Fruit fly (Drosophila melanogaster) whole organism, prepupa: ENCODE results near the gene tj.

Experiments used
- Blimp-1 ChIP-seq: fragments of 200-800 bp; sonication (Bioruptor generic); optimal IDR thresholded peaks from 3 replicates; lab custom pipeline; 2017; ENCODE audit warnings: missing biosample characterization, missing genetic modification characterization, mild to moderate bottlenecking, moderate library complexity, missing genetic modification reagents
- CG10669 ChIP-seq: fragments of 200-800 bp; sonication (Bioruptor generic); optimal IDR thresholded peaks from 3 replicates; lab custom pipeline; 2018; ENCODE audit warnings: missing biosample characterization, mild to moderate bottlenecking, missing genetic modification characterization, moderate library complexity
- CG16779 ChIP-seq: fragments of 200-800 bp; sonication (Bioruptor generic); optimal IDR thresholded peaks from 3 replicates; lab custom pipeline; 2017; ENCODE audit warnings: missing biosample characterization, mild to moderate bottlenecking, missing genetic modification characterization
- CG3919 ChIP-seq: fragments of 200-800 bp; sonication (Bioruptor generic); optimal IDR thresholded peaks from 3 replicates; lab custom pipeline; 2016; ENCODE audit warnings: missing biosample characterization, missing genetic modification characterization
- Hr39 ChIP-seq: fragments of 200-800 bp; sonication (Bioruptor generic); optimal IDR thresholded peaks from 2 replicates; lab custom pipeline; 2016; ENCODE audit warnings: missing biosample characterization, missing genetic modification characterization
- OdsH ChIP-seq: fragments of 200-800 bp; sonication (Bioruptor generic); optimal IDR thresholded peaks from 3 replicates; lab custom pipeline; 2016; ENCODE audit warnings: missing biosample characterization, missing genetic modification characterization
- acj6 ChIP-seq: fragments of 200-800 bp; sonication (Bioruptor generic); optimal IDR thresholded peaks from 3 replicates; lab custom pipeline; 2016; ENCODE audit warnings: missing biosample characterization, missing genetic modification characterization
- salr ChIP-seq, 2 experiments: fragments of 200-800 bp; sonication (Bioruptor generic); optimal IDR thresholded peaks; 3 replicates each; lab custom pipeline; 2016 to 2018; ENCODE audit warnings: missing biosample characterization in 2 of 2, missing genetic modification characterization in 2 of 2, mild to moderate bottlenecking in 1 of 2

dm6 chr2L:19444734-19445140 is 19.3 kb upstream of the tj start, which contains the start of gene Hs2st:
- TF ChIP-seq CG16779 (tag; lab: Kevin White, UChicago) (peak; percentile 64), salr (GFP tag; optimal IDR thresholded peaks at IDR 0.05; lab: Kevin White, UChicago) (peak; percentile 77 to 81), Hr39 (GFP tag; lab: Kevin White, UChicago) (peak; percentile 97), OdsH (GFP tag; lab: Kevin White, UChicago) (peak; percentile 96), acj6 (GFP tag; lab: Kevin White, UChicago) (peak; percentile 95), CG10669 (GFP tag; lab: Kevin White, UChicago) (peak; percentile 81), Blimp-1 (GFP tag; lab: Kevin White, UChicago) (peak; percentile 74), CG3919 (GFP tag; lab: Kevin White, UChicago) (peak; percentile 92)
